Worm (Caenorhabditis elegans) whole organism, L4 larva: Measurements from ENCODE around the gene F22E12.1.

Experiments
- R02D3.7 ChIP-seq: fragments of 150-350 bp; sonication (generic microtip); optimal IDR thresholded peaks from 3 replicates; lab custom pipeline; 2014; ENCODE audit warnings: missing biosample characterization, missing genetic modification characterization
- ceh-82 ChIP-seq: sonication (generic microtip); optimal IDR thresholded peaks from 2 replicates; lab custom pipeline; 2017; ENCODE audit warnings: missing biosample characterization, missing genetic modification characterization
- madf-9 ChIP-seq: fragments of 200-800 bp; sonication (Bioruptor generic); conservative IDR thresholded peaks from 2 replicates; pipeline ENCODE4 v1.3.6; 2022; ENCODE audit warnings: missing genetic modification reagents, missing genetic modification characterization, missing compliant biosample characterization
- mdt-29 ChIP-seq: fragments of 200-800 bp; sonication (Bioruptor generic); IDR thresholded peaks from 2 replicates; pipeline ENCODE4 v1.3.6; 2022; ENCODE audit warnings: missing genetic modification reagents, missing genetic modification characterization, missing compliant biosample characterization
- nhr-10 ChIP-seq: fragments of 150-350 bp; optimal IDR thresholded peaks from 2 replicates; lab custom pipeline; 2014; ENCODE audit warnings: missing biosample characterization, missing genetic modification characterization
- nhr-237 ChIP-seq: sonication (generic microtip); optimal IDR thresholded peaks from 2 replicates; lab custom pipeline; 2017; ENCODE audit warnings: missing biosample characterization, missing genetic modification characterization
- nhr-28 ChIP-seq: fragments of 150-350 bp; optimal IDR thresholded peaks from 2 replicates; lab custom pipeline; 2014; ENCODE audit warnings: missing biosample characterization, missing genetic modification characterization
- pqm-1 ChIP-seq: sonication (generic microtip); optimal IDR thresholded peaks from 2 replicates; lab custom pipeline; 2017; ENCODE audit warnings: missing biosample characterization, missing genetic modification characterization
- tag-97 ChIP-seq: fragments of 200-800 bp; sonication (Bioruptor generic); IDR thresholded peaks from 2 replicates; pipeline ENCODE4 v1.3.6; 2022; ENCODE audit warnings: missing genetic modification characterization, missing compliant biosample characterization
- zip-11 ChIP-seq: fragments of 200-800 bp; sonication (Bioruptor generic); IDR thresholded peaks from 2 replicates; pipeline ENCODE4 v1.3.6; 2022; ENCODE audit warnings: missing genetic modification characterization, missing compliant biosample characterization

DNA sequence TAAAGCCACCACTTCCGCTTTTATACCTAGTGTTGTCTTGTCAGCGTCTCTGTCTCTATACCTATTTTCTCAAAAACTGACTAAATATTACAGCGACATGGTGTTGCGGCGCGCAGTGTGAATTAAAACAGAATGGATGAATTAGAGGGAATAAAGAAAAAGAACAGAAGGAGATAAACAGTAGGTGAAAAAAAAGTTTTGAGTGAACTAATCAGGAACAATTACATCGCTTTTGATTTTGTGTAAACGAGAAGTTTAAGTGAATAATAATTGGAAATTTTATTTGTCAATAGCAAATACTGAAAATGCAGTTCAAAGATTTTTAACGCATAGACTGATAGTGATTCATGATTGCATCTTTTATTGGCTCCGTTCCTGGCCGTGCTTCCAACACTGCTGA is 32.0 kb downstream of the F22E12.1 start, which contains the start of gene col-12:
- TF ChIP-seq nhr-10 (tag; lab: Kevin White, UChicago) (no peak), madf-9 (GFP tag; lab: Robert Waterston, UW) (no peak), pqm-1 (no peak), mdt-29 (no peak), zip-11 (no peak), tag-97 (GFP tag; lab: Robert Waterston, UW) (no peak), ceh-82 (tag; lab: Kevin White, UChicago) (no peak), R02D3.7 (no peak), nhr-237 (tag; lab: Kevin White, UChicago) (no peak), nhr-28 (no peak)
